Fruit fly (Drosophila melanogaster) whole organism, wandering third instar larva: Measurements from ENCODE around the gene CG42305.

Source experiments
- ey ChIP-seq: fragments of 200-800 bp; sonication (Bioruptor generic); optimal IDR thresholded peaks from 2 replicates; lab custom pipeline; 2016; ENCODE audit warnings: missing biosample characterization, missing genetic modification characterization
- sage ChIP-seq: fragments of 200-800 bp; sonication (Bioruptor generic); optimal IDR thresholded peaks from 2 replicates; lab custom pipeline; 2016; ENCODE audit warnings: missing biosample characterization, mild to moderate bottlenecking, missing genetic modification characterization

dm6 chr2L:18834525-18834924 is 22.1 kb downstream of the CG42305 start:
- TF ChIP-seq sage (no peak), ey (GFP tag; lab: Kevin White, UChicago) (no peak)
